Fruit fly (Drosophila melanogaster) S2 (cell line): ENCODE data around the gene CG33272.

Source experiments
- CG8478 ChIP-seq: fragments of >200 bp; optimal IDR thresholded peaks from 2 replicates; lab custom pipeline; 2018
- CTCF ChIP-seq, 2 experiments: fragments of >200 bp; optimal IDR thresholded peaks; 2 replicates each; lab custom pipeline; 2018

CG33272 gene

DNA sequence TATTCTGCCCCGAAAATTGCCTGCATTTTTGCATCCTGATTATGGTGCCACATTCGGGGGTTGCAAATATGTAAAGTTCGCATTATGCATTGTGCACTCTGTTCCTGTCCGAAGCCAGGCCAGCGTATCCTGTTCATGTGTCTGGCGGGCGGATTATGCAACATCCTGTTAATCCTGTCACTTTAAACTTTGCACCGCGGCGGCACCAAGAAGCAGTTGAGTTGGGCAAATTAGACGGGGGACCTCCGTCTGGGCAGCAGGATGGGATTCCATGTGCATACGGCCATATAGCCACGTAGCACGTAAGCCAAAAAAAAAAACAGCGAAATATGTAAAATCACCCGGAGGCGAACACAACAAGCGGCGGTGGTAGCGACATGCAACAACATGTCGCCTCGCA is 20.9 kb downstream of the CG33272 start:
- no peak for TF ChIP-seq CG8478

DNA sequence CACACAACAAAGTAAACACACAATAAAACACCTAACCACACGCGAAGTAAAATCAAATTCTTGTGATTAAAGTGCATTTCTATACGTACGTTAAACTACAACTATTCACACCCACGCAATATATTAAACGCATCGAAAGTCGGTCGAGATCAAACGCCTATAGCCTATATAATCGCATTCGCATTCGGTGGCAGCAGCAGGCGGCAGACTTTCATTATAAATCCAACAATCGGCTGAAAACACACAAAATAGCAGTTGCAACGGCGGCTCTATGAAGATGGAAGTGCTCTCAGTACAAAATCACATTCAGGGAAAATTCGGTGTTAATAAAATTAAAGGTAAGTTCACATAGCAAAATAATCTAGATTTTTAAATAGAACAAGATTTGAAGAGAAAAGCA is 22.1 kb downstream of the CG33272 start:
- TF ChIP-seq CG8478 (no peak), CTCF (optimal IDR thresholded peaks at IDR 0.05; lab: Kevin White, UChicago) (no peak)

DNA sequence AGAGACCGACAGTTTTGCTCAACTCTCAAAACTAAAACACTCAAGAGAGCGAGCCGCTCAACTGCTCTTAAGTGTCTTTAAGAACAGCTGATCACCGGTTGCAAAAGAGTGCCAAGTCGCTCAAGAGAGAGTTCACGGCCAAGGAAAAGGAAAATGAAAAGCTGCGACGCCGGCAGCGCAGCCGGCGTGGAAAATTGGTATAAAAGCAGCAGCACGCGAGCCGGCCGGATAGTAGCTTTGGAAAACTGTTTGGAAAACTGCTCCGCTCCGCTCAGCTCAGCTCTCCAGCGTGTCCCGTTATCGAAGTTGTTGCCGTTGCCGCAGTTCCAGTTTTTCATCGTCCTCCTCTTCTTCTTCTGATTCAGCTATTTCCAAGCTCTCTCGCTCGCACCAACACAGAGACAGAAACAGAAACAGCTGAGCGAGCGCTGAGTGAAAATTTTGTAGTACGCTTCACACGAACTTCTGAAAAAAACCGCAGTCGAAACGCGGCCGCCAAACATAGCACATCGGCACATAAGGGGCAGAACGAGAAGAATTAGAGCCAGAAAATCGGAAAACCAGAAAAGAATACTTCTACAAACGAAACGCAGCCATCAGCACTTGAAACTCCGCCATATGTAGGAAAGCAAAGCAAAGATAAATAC is 22.9 kb downstream of the CG33272 start, which contains the start of gene chrb:
TSS of gene chrb (plus strand) at position 224 of the 647 bp plus-strand sequence.
- TF ChIP-seq CTCF (optimal IDR thresholded peaks at IDR 0.05; lab: Kevin White, UChicago) (no peak), CG8478 (no peak)

DNA sequence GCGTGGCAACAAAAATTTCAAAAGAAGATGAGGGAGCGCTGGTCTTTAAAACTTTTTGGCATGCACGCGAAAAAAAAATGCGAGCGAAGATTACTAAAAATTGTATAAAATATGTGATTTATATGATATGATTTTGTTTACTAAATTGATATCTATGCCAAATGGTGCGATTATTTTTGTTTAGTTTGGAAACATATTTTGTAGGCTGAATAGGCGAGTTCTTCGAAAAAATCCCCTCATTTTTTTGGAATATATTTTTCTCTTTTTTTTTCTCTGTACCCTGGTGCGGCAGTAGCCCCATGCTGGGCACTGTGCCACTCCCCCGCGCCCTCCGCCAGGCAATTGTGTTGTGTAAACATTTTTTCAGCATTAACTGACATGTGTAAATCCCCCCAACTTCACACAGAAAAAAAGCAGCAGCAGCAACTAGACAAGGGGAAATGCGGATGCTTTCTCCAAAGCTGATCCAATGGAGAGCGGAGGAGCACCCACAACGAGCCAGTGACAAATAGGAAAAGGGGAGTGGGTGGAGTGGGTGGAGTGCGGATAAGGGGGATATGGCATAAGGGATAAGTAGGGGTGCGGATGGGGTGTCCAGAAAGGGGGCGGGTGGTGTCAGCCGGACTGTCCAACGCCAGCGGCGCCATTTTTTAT is 24.3 kb downstream of the CG33272 start:
- TF ChIP-seq CG8478 (no peak), CTCF (optimal IDR thresholded peaks at IDR 0.05; lab: Kevin White, UChicago) (no peak)

DNA sequence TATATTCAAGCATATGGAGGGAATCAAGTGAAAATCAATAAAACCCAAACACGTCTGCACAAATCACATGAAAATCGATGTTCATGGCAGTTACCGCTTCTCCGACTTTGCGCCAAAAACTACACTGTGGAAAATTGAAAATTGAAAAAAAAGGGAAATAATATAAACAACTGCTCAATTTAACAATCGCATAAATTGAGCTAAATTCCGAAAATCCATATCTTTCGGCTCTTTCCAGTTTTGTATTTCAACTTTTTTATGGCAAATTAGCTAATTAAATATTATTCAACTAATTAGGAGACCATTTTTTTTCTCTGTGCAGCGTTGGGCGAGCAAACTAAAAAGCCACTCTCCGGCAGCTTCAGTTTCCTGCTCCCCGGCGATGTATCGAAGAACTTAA is 25.9 kb downstream of the CG33272 start:
- TF ChIP-seq CG8478 (no peak), CTCF (optimal IDR thresholded peaks at IDR 0.05; lab: Kevin White, UChicago) (no peak)

DNA sequence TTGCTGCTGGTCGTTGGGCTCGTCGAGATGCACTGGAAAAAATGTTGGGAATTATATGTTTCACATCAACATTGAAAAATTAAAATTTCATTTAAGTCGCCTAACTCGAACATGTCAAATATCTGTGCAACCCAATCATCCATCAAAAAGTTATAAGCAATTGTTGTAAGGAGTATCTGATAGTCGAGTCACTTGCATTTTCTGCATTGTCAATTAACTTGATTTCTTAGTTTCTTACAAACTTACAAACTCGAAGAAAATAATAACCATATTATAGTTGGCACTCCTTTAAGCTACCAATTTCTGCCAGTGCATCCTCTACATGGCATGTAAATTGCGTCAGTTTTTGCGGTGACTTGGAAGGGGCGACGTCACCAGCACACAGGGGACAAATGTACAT is 27.3 kb downstream of the CG33272 start:
- no peak for TF ChIP-seq CTCF (optimal IDR thresholded peaks at IDR 0.05; lab: Kevin White, UChicago)
- no peak for TF ChIP-seq CG8478

DNA sequence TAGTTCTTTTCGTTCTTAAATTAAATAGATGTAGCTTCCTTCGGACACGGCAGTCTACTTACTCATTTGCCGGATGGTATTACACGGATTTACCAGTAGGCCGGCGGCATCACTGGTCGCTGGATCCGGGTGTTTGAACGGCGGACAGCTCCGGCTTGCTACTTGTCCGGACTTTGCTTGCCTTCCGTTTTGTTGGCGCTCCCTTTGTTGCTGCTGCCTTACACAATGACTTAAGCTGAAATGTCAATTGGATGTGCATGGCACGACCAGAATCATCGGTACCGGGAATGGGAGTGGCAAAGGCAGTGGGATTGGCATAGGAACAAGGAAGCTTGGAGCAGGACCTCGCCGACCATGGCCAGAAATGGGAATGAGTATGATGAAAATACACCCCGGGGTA is 30.1 kb downstream of the CG33272 start:
- no peak for TF ChIP-seq CTCF (optimal IDR thresholded peaks at IDR 0.05; lab: Kevin White, UChicago)
- no peak for TF ChIP-seq CG8478

DNA sequence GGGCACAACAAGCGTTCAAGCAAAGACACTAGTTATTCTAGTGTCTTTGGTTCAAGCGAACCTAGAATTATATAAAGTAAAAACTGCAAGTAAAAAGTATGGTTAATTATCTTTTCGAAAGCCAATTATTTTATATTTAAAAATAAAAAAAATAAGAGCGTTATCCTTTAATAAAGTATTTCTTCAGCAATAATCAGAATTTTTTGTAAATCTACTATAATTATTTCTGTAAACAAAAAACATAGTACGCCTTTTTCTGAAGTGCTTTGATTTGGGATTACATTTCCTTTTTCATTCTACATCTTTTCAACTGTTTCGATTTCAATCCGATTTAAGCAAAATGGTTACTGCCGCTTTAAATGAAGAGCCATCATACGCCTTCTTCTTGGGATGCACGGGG is 35.7 kb downstream of the CG33272 start, which contains the start of gene Vha16-2:
TSS of gene Vha16-2 (plus strand) at position 301 of the 400 bp plus-strand sequence.
- TF ChIP-seq CTCF (optimal IDR thresholded peaks at IDR 0.05; lab: Kevin White, UChicago) (no peak), CG8478 (no peak)

DNA sequence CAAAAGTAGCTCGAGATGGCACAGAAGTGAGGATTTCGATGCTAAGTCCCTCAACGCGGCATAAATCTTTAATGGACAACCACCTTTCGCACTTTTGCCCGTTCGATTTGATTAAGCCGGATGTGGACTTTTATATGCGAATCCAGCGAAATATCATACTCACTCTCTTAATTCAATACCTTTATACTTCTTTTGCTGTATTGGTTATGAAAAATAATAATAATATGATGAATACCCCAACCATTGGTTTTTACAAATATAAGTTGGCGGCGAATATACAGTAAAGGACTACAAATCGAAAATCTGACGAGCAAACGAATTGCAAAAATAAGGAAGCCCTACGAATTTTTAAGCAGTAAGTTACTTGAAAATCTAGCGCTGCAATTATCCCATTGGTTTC is 37.4 kb downstream of the CG33272 start, which contains the start of gene Vha16-3:
TSS of gene Vha16-3 (plus strand) at position 301 of the 400 bp plus-strand sequence.
- TF ChIP-seq CG8478 (no peak), CTCF (optimal IDR thresholded peaks at IDR 0.05; lab: Kevin White, UChicago) (no peak)

DNA sequence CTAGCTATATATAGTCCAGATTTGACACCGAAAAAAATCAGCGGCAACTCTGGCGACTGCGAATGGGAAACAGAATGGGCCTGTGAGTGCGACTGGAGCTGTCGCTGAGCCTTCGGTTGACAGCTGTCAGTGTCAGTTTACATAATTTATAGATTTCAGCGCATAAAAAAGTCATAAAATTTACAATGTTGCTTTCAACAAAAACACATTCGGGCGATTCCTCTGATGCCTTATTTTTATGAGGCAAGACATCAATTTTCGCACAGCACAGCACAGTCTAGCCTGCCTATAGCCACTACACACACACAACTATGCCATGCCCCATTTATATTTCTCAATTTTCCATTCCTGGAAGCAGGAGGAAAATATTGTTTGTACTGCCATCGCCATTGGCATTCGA is 38.0 kb downstream of the CG33272 start:
- TF ChIP-seq CTCF (optimal IDR thresholded peaks at IDR 0.05; lab: Kevin White, UChicago) (no peak), CG8478 (no peak)

DNA sequence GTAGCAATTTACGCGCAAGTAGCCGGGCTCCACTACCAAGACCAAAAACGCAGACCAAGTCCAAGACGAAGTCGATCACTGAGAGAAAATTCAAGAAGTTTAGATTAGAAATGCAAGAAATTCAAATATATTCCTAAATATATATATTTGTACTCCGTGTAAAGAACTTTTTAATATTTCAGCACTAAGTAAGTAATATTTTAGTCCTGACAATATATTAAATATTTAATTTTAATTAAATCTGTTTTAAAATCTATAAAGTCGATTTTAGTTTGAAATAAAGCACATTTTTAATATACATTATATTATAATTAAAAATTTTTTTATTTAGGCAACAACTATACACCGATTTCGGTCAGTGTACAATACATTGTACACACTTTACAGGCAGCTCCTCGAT is 43.4 kb downstream of the CG33272 start:
- no peak for TF ChIP-seq CTCF (optimal IDR thresholded peaks at IDR 0.05; lab: Kevin White, UChicago)
- TF ChIP-seq CG8478 = no peak

DNA sequence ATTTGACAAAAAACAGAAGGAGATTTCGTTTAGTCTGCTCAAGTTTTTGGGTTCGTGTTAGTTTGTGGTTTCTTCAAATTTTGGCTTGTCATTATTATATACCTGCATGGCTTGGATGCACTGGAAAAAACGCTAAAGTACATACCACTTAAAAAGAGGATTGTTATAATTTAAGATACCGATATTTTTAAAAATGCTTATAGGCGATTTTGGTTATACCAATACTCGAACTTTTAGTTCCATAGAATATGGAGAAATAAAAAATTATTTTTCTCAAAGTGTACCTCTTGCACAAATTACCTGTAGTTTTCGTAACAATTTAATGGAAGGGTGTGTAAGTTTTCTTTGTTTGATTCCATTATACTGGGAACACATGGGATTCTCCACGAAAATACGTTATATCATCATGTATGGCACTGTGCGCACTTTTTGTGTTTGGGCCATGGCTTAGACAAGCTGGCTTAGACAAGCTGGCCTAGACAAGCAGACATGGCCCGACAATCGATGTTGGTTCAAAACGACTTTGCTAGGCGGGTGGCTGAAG is 44.9 kb downstream of the CG33272 start, which contains the start of gene Fum3:
TSS of gene Fum3 (minus strand) at position 494 of the 544 bp plus-strand sequence.
- TF ChIP-seq CTCF (optimal IDR thresholded peaks at IDR 0.05; lab: Kevin White, UChicago) = no peak
- no peak for TF ChIP-seq CG8478
